Worm (Caenorhabditis elegans): ENCODE results near the gene mrps-9.

- TF ChIP-seq ztf-11 (tag; optimal IDR thresholded peaks at IDR 0.05) (no peak), snpc-4 (tag; optimal IDR thresholded peaks at IDR 0.05) (no peak), dsc-1 (tag; optimal IDR thresholded peaks at IDR 0.05) (no peak), aly-2 (tag; optimal IDR thresholded peaks at IDR 0.05) (no peak)
These were observed 13.7 kb downstream of the mrps-9 start for ce11 chrIII:8279567-8279966.
